Worm (Caenorhabditis elegans) whole organism, late embryonic: Measurements from ENCODE around the gene his-5.

Experiments used
- ama-1 ChIP-seq: fragments of 150-350 bp; optimal IDR thresholded peaks from 2 replicates; lab custom pipeline; 2014
- nfya-1 ChIP-seq: sonication (generic microtip); optimal IDR thresholded peaks from 2 replicates; lab custom pipeline; 2017; ENCODE audit warnings: missing genetic modification characterization, mild to moderate bottlenecking, missing compliant biosample characterization, antibody characterized with exemption, moderate library complexity

DNA sequence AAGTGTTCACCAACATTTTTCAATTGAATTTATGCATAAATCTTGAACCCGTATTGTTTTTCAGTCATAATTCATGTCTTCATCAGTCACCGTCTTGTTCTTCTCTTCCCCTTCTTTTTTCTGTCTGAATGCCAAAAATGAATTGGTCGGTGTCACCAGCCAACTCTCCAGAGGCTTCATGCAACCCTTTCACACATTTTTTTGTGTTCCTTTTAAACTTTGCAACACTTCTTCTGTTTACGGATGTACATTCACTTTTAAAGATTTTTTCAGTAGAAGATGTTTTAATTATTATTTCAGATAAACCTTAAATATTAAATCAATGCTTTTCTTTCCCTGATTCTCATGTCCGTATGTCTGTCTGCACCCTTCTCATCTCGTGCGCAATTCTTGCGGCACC lies 25.9 kb downstream of the his-5 start, which contains the start of gene acr-16:
- TF ChIP-seq nfya-1 (tag; lab: Kevin White, UChicago) (no peak), ama-1 (no peak)
